Fruit fly (Drosophila melanogaster): ENCODE data around the gene Chrac-14.

Chrac-14 gene

dm6 chr2L:8414887-8415883 is 22.0 kb upstream of the Chrac-14 start, which contains the start of the genes CG13398 and Akap200:
TSS of gene CG13398 (minus strand) at chr2L:8415256.
TSS of gene Akap200 (plus strand) at chr2L:8415690.
- TF ChIP-seq Abd-B (GFP tag; optimal IDR thresholded peaks at IDR 0.05) (no peak), Hnf4 (GFP tag; optimal IDR thresholded peaks at IDR 0.05) (peak; percentile 15), woc (GFP tag; optimal IDR thresholded peaks at IDR 0.05) (peak; percentile 76), Dfd (GFP tag; optimal IDR thresholded peaks at IDR 0.05) (no peak), tai (GFP tag; optimal IDR thresholded peaks at IDR 0.05) (no peak), GATAd (GFP tag; optimal IDR thresholded peaks at IDR 0.05) (no peak), sv (GFP tag; optimal IDR thresholded peaks at IDR 0.05) (no peak), pan (optimal IDR thresholded peaks at IDR 0.05) (no peak), rgr (GFP tag; optimal IDR thresholded peaks at IDR 0.05) (peak; percentile 6), OdsH (GFP tag; optimal IDR thresholded peaks at IDR 0.05) (no peak), Mio (GFP tag; optimal IDR thresholded peaks at IDR 0.05) (no peak), dsf (GFP tag; optimal IDR thresholded peaks at IDR 0.05; ENCODE audit: borderline replicate concordance) (no peak), Dif (GFP tag; optimal IDR thresholded peaks at IDR 0.05; ENCODE audit: partially characterized antibody) (peak; percentile 54), Hr78 (GFP tag; optimal IDR thresholded peaks at IDR 0.05) (no peak), HLH106 (tag; optimal IDR thresholded peaks at IDR 0.05) (peak; percentile 49), Hr83 (GFP tag; optimal IDR thresholded peaks at IDR 0.05; ENCODE audit: poor library complexity, severe bottlenecking) (no peak), CG9705 (GFP tag; optimal IDR thresholded peaks at IDR 0.05) (no peak), h (GFP tag; optimal IDR thresholded peaks at IDR 0.05) (peak; percentile 13), brk (GFP tag; optimal IDR thresholded peaks at IDR 0.05) (no peak), lola (GFP tag; optimal IDR thresholded peaks at IDR 0.05) (no peak), br (GFP tag; optimal IDR thresholded peaks at IDR 0.05) (no peak), jim (GFP tag; optimal IDR thresholded peaks at IDR 0.05) (no peak), ey (GFP tag; optimal IDR thresholded peaks at IDR 0.05) (no peak), Myc (optimal IDR thresholded peaks at IDR 0.05) (peak; percentile 52), CG32264 (GFP tag; optimal IDR thresholded peaks at IDR 0.05) (no peak), fru (GFP tag; optimal IDR thresholded peaks at IDR 0.05) (peak; percentile 33), dmrt93B (GFP tag; optimal IDR thresholded peaks at IDR 0.05) (no peak), foxo (GFP tag; optimal IDR thresholded peaks at IDR 0.05) (peak in 1 of 2 experiments; percentile 18), Jra (GFP tag; optimal IDR thresholded peaks at IDR 0.05) (peak; percentile 33), dl (GFP tag; optimal IDR thresholded peaks at IDR 0.05; ENCODE audit: insufficient read depth in 1 of 2, partially characterized antibody in 2 of 2) (no peak), CrebA (GFP tag; optimal IDR thresholded peaks at IDR 0.05; ENCODE audit: borderline replicate concordance) (no peak), Vsx2 (GFP tag; optimal IDR thresholded peaks at IDR 0.05; ENCODE audit: partially characterized antibody) (peak; percentile 38), Rel (GFP tag; optimal IDR thresholded peaks at IDR 0.05) (no peak), Rel (tag; optimal IDR thresholded peaks at IDR 0.05) (peak; percentile 29), usp (GFP tag; optimal IDR thresholded peaks at IDR 0.05) (no peak), psq (GFP tag; optimal IDR thresholded peaks at IDR 0.05) (no peak), N (GFP tag; optimal IDR thresholded peaks at IDR 0.05) (no peak), sage (GFP tag; optimal IDR thresholded peaks at IDR 0.05) (no peak), Sp1 (GFP tag; optimal IDR thresholded peaks at IDR 0.05) (peak; percentile 37)

- TF ChIP-seq lola (GFP tag; optimal IDR thresholded peaks at IDR 0.05) = no peak
- peak; percentile 71 for TF ChIP-seq rgr (GFP tag; optimal IDR thresholded peaks at IDR 0.05)
- no peak for TF ChIP-seq Hr78 (GFP tag; optimal IDR thresholded peaks at IDR 0.05)
- no peak for TF ChIP-seq Hr83 (GFP tag; optimal IDR thresholded peaks at IDR 0.05; ENCODE audit: poor library complexity, severe bottlenecking)
- no peak for TF ChIP-seq usp (GFP tag; optimal IDR thresholded peaks at IDR 0.05)
- TF ChIP-seq foxo (GFP tag; optimal IDR thresholded peaks at IDR 0.05) = peak in 1 of 2 experiments; percentile 84
- peak; percentile 83 to 87 for TF ChIP-seq dl (GFP tag; optimal IDR thresholded peaks at IDR 0.05; ENCODE audit: insufficient read depth in 1 of 2, partially characterized antibody in 2 of 2)
- no peak for TF ChIP-seq GATAd (GFP tag; optimal IDR thresholded peaks at IDR 0.05)
- TF ChIP-seq Abd-B (GFP tag; optimal IDR thresholded peaks at IDR 0.05) = no peak
- TF ChIP-seq OdsH (GFP tag; optimal IDR thresholded peaks at IDR 0.05) = peak; percentile 49
- no peak for TF ChIP-seq Dfd (GFP tag; optimal IDR thresholded peaks at IDR 0.05)
- peak; percentile 60 for TF ChIP-seq Jra (GFP tag; optimal IDR thresholded peaks at IDR 0.05)
- peak; percentile 36 for TF ChIP-seq CG9705 (GFP tag; optimal IDR thresholded peaks at IDR 0.05)
- no peak for TF ChIP-seq tai (GFP tag; optimal IDR thresholded peaks at IDR 0.05)
- TF ChIP-seq h (GFP tag; optimal IDR thresholded peaks at IDR 0.05) = peak; percentile 81
- TF ChIP-seq Mio (GFP tag; optimal IDR thresholded peaks at IDR 0.05) = no peak
- TF ChIP-seq psq (GFP tag; optimal IDR thresholded peaks at IDR 0.05) = peak; percentile 100
- TF ChIP-seq Hnf4 (GFP tag; optimal IDR thresholded peaks at IDR 0.05) = peak; percentile 79
- TF ChIP-seq sv (GFP tag; optimal IDR thresholded peaks at IDR 0.05) = no peak
- TF ChIP-seq sage (GFP tag; optimal IDR thresholded peaks at IDR 0.05) = peak; percentile 48
- peak; percentile 73 for TF ChIP-seq br (GFP tag; optimal IDR thresholded peaks at IDR 0.05)
- peak; percentile 59 for TF ChIP-seq HLH106 (tag; optimal IDR thresholded peaks at IDR 0.05)
- TF ChIP-seq Rel (GFP tag; optimal IDR thresholded peaks at IDR 0.05) = no peak
- TF ChIP-seq Rel (tag; optimal IDR thresholded peaks at IDR 0.05) = peak; percentile 52
- no peak for TF ChIP-seq pan (optimal IDR thresholded peaks at IDR 0.05)
- TF ChIP-seq Dif (GFP tag; optimal IDR thresholded peaks at IDR 0.05; ENCODE audit: partially characterized antibody) = peak; percentile 77
- peak; percentile 67 for TF ChIP-seq Sp1 (GFP tag; optimal IDR thresholded peaks at IDR 0.05)
- peak; percentile 64 for TF ChIP-seq woc (GFP tag; optimal IDR thresholded peaks at IDR 0.05)
- TF ChIP-seq CG32264 (GFP tag; optimal IDR thresholded peaks at IDR 0.05) = peak; percentile 1
- no peak for TF ChIP-seq dsf (GFP tag; optimal IDR thresholded peaks at IDR 0.05; ENCODE audit: borderline replicate concordance)
- TF ChIP-seq brk (GFP tag; optimal IDR thresholded peaks at IDR 0.05) = peak; percentile 37
- no peak for TF ChIP-seq N (GFP tag; optimal IDR thresholded peaks at IDR 0.05)
- TF ChIP-seq jim (GFP tag; optimal IDR thresholded peaks at IDR 0.05) = no peak
- peak; percentile 84 for TF ChIP-seq fru (GFP tag; optimal IDR thresholded peaks at IDR 0.05)
- peak; percentile 81 for TF ChIP-seq ey (GFP tag; optimal IDR thresholded peaks at IDR 0.05)
- TF ChIP-seq Myc (optimal IDR thresholded peaks at IDR 0.05) = no peak
These were observed 20.7 kb upstream of the Chrac-14 start for dm6 chr2L:8416350-8417046.
